Worm (Caenorhabditis elegans) whole organism, early embryonic: ENCODE results near the gene B0285.3.

Experiments used
- B0310.2 ChIP-seq: sonication (generic microtip); optimal IDR thresholded peaks from 2 replicates; lab custom pipeline; 2016; ENCODE audit warnings: mild to moderate bottlenecking, missing genetic modification characterization, missing compliant biosample characterization
- F13C5.2 ChIP-seq: sonication (generic microtip); optimal IDR thresholded peaks from 2 replicates; lab custom pipeline; 2017; ENCODE audit warnings: mild to moderate bottlenecking, missing genetic modification characterization, inconsistent platforms, missing compliant biosample characterization
- aly-1 ChIP-seq: sonication (generic microtip); optimal IDR thresholded peaks from 2 replicates; lab custom pipeline; 2016; ENCODE audit warnings: missing genetic modification characterization, missing compliant biosample characterization
- ama-1 ChIP-seq: fragments of 150-350 bp; optimal IDR thresholded peaks from 2 replicates; lab custom pipeline; 2014
- ceh-13 ChIP-seq: fragments of 200-800 bp; sonication (Bioruptor generic); optimal IDR thresholded peaks from 2 replicates; lab custom pipeline; 2018; ENCODE audit warnings: mild to moderate bottlenecking, missing genetic modification characterization, missing compliant biosample characterization
- ceh-36 ChIP-seq: sonication (generic microtip); optimal IDR thresholded peaks from 2 replicates; lab custom pipeline; 2016; ENCODE audit warnings: missing genetic modification characterization, inconsistent platforms, missing compliant biosample characterization
- flt-1 ChIP-seq: fragments of 200-800 bp; sonication (Bioruptor generic); IDR thresholded peaks from 2 replicates; pipeline ENCODE4 v1.3.6; 2022; ENCODE audit warnings: missing genetic modification characterization, missing compliant biosample characterization
- hmbx-1 ChIP-seq: sonication (generic microtip); optimal IDR thresholded peaks from 2 replicates; lab custom pipeline; 2016; ENCODE audit warnings: mild to moderate bottlenecking, missing genetic modification characterization, missing compliant biosample characterization
- hmg-4 ChIP-seq: fragments of 200-800 bp; sonication (Bioruptor generic); optimal IDR thresholded peaks from 2 replicates; lab custom pipeline; 2018; ENCODE audit warnings: mild to moderate bottlenecking, missing genetic modification characterization, missing compliant biosample characterization
- hnd-1 ChIP-seq: sonication (generic microtip); optimal IDR thresholded peaks from 2 replicates; lab custom pipeline; 2016; ENCODE audit warnings: missing genetic modification characterization, missing compliant biosample characterization
- pes-1 ChIP-seq: fragments of 200-800 bp; sonication (Bioruptor generic); IDR thresholded peaks from 2 replicates; pipeline ENCODE4 v1.3.6; 2022; ENCODE audit warnings: missing genetic modification reagents, missing genetic modification characterization, missing compliant biosample characterization
- tbx-37 ChIP-seq: fragments of 200-800 bp; sonication (Bioruptor generic); conservative IDR thresholded peaks from 2 replicates; pipeline ENCODE4 v1.3.6; 2022; ENCODE audit warnings: missing genetic modification reagents, missing genetic modification characterization, missing compliant biosample characterization

DNA sequence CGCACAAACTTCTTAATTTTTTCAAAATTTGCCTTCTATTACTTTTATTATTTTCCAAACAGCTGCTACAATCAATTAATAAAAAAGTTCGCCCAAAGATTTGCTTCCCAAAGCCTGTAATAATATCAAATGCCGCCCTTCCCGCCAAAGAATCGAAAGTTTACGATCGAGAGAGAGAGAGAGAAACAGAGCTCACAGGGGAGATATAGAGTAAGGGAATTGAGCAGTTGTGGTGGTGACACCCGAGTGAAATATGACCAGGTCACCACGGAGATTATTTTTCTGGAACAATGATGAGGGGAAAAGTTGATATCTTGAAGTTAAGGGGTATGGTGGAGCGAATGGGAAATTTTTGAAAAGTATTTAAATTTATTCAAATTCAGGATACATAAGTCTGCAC, 16.8 kb upstream of the B0285.3 start:
- TF ChIP-seq ama-1 (lab: Kevin White, UChicago): no peak
- TF ChIP-seq ceh-36 (tag; lab: Kevin White, UChicago): no peak
- TF ChIP-seq pes-1 (GFP tag; lab: Robert Waterston, UW): no peak
- TF ChIP-seq hmbx-1 (tag; lab: Kevin White, UChicago): no peak
- no peak for TF ChIP-seq ceh-13
- no peak for TF ChIP-seq aly-1 (tag; lab: Kevin White, UChicago)
- TF ChIP-seq hmg-4: no peak
- no peak for TF ChIP-seq F13C5.2
- TF ChIP-seq flt-1 (GFP tag; lab: Robert Waterston, UW): no peak
- TF ChIP-seq tbx-37 (GFP tag; lab: Robert Waterston, UW): no peak
- no peak for TF ChIP-seq hnd-1 (tag; lab: Kevin White, UChicago)
- TF ChIP-seq B0310.2: no peak
